Fruit fly (Drosophila melanogaster) whole organism, prepupa: ENCODE results near the gene Chpf.

Experiments used
- CG11294 ChIP-seq: fragments of 200-800 bp; sonication (Bioruptor generic); IDR thresholded peaks from 2 replicates; pipeline ENCODE4 v1.3.6; 2022; ENCODE audit warnings: missing biosample characterization, missing genetic modification characterization
- CG11902 ChIP-seq: fragments of 200-800 bp; sonication (Bioruptor generic); optimal IDR thresholded peaks from 3 replicates; lab custom pipeline; 2016; ENCODE audit warnings: missing biosample characterization, missing genetic modification characterization
- CG15336 ChIP-seq: fragments of 200-800 bp; sonication (Bioruptor generic); IDR thresholded peaks from 2 replicates; pipeline ENCODE4 v1.3.6; 2022; ENCODE audit warnings: missing biosample characterization, missing genetic modification characterization
- CG16779 ChIP-seq: fragments of 200-800 bp; sonication (Bioruptor generic); optimal IDR thresholded peaks from 3 replicates; lab custom pipeline; 2017; ENCODE audit warnings: missing biosample characterization, mild to moderate bottlenecking, missing genetic modification characterization
- CG3032 ChIP-seq: fragments of 200-800 bp; optimal IDR thresholded peaks from 2 replicates; lab custom pipeline; 2019; ENCODE audit warnings: missing biosample characterization, mild to moderate bottlenecking, missing genetic modification characterization, moderate library complexity
- CG31627 ChIP-seq: fragments of 200-800 bp; sonication (Bioruptor generic); optimal IDR thresholded peaks from 3 replicates; lab custom pipeline; 2016; ENCODE audit warnings: missing biosample characterization, missing genetic modification characterization
- CG32006 ChIP-seq: fragments of 200-800 bp; sonication (Bioruptor generic); optimal IDR thresholded peaks from 3 replicates; lab custom pipeline; 2017; ENCODE audit warnings: missing biosample characterization, mild to moderate bottlenecking, missing genetic modification characterization
- CG3919 ChIP-seq: fragments of 200-800 bp; sonication (Bioruptor generic); optimal IDR thresholded peaks from 3 replicates; lab custom pipeline; 2016; ENCODE audit warnings: missing biosample characterization, missing genetic modification characterization
- CG4318 ChIP-seq: fragments of 200-800 bp; sonication (Bioruptor generic); optimal IDR thresholded peaks from 3 replicates; lab custom pipeline; 2017; ENCODE audit warnings: missing biosample characterization, mild to moderate bottlenecking, missing genetic modification characterization
- CG6163 ChIP-seq: fragments of 200-800 bp; sonication (Bioruptor generic); IDR thresholded peaks from 3 replicates; pipeline ENCODE4 v1.3.6; 2022; ENCODE audit warnings: missing biosample characterization, missing genetic modification characterization
- CG6808 ChIP-seq: fragments of 200-800 bp; sonication (Bioruptor generic); optimal IDR thresholded peaks from 3 replicates; lab custom pipeline; 2017; ENCODE audit warnings: missing biosample characterization, missing genetic modification characterization, mild to moderate bottlenecking, moderate library complexity, missing genetic modification reagents
- CG6854 ChIP-seq: fragments of 200-800 bp; sonication (Bioruptor generic); optimal IDR thresholded peaks from 2 replicates; lab custom pipeline; 2017; ENCODE audit warnings: missing biosample characterization, mild to moderate bottlenecking, missing genetic modification characterization
- CG7368 ChIP-seq: fragments of 200-800 bp; sonication (Bioruptor generic); optimal IDR thresholded peaks from 3 replicates; lab custom pipeline; 2016; ENCODE audit warnings: missing biosample characterization, missing genetic modification characterization
- CG8119 ChIP-seq: fragments of 200-800 bp; sonication (Bioruptor generic); IDR thresholded peaks from 3 replicates; pipeline ENCODE4 v1.3.6; 2022; ENCODE audit warnings: missing biosample characterization, missing genetic modification characterization
- CG8632 ChIP-seq: fragments of 200-800 bp; sonication (Bioruptor generic); optimal IDR thresholded peaks from 3 replicates; lab custom pipeline; 2016; ENCODE audit warnings: missing biosample characterization, missing genetic modification characterization
- Eip75B ChIP-seq: fragments of 200-800 bp; sonication (Bioruptor generic); optimal IDR thresholded peaks from 3 replicates; lab custom pipeline; 2016; ENCODE audit warnings: missing biosample characterization, missing genetic modification characterization
- Eip78C ChIP-seq: fragments of 200-800 bp; sonication (Bioruptor generic); peaks from one replicate; lab custom pipeline; 2016; ENCODE audit warnings: missing biosample characterization, missing genetic modification characterization
- Eip93F ChIP-seq: fragments of 200-800 bp; sonication (Bioruptor generic); optimal IDR thresholded peaks from 2 replicates; lab custom pipeline; 2016; ENCODE audit warnings: missing biosample characterization, mild to moderate bottlenecking, missing genetic modification characterization
- Ets21C ChIP-seq: fragments of 200-800 bp; sonication (Bioruptor generic); optimal IDR thresholded peaks from 3 replicates; lab custom pipeline; 2016; ENCODE audit warnings: missing biosample characterization, missing genetic modification characterization
- Ets96B ChIP-seq: fragments of 200-800 bp; optimal IDR thresholded peaks from 2 replicates; lab custom pipeline; 2019; ENCODE audit warnings: missing biosample characterization, mild to moderate bottlenecking, missing genetic modification characterization, moderate library complexity
- Gug ChIP-seq: fragments of 200-800 bp; sonication (Bioruptor generic); IDR thresholded peaks from 2 replicates; pipeline ENCODE4 v1.3.6; 2022; ENCODE audit warnings: missing biosample characterization, missing genetic modification characterization
- Hr39 ChIP-seq: fragments of 200-800 bp; sonication (Bioruptor generic); optimal IDR thresholded peaks from 2 replicates; lab custom pipeline; 2016; ENCODE audit warnings: missing biosample characterization, missing genetic modification characterization
- Hr4 ChIP-seq: fragments of 200-800 bp; sonication (Bioruptor generic); optimal IDR thresholded peaks from 3 replicates; lab custom pipeline; 2016; ENCODE audit warnings: missing biosample characterization, missing genetic modification characterization
- Lpt ChIP-seq: fragments of 200-800 bp; sonication (Bioruptor generic); optimal IDR thresholded peaks from 3 replicates; lab custom pipeline; 2016; ENCODE audit warnings: missing biosample characterization, missing genetic modification characterization
- Met ChIP-seq: fragments of 200-800 bp; sonication (Bioruptor generic); optimal IDR thresholded peaks from 3 replicates; lab custom pipeline; 2016; ENCODE audit warnings: missing biosample characterization, missing genetic modification characterization
- Smox ChIP-seq: fragments of 200-800 bp; sonication (Bioruptor generic); optimal IDR thresholded peaks from 3 replicates; lab custom pipeline; 2016; ENCODE audit warnings: missing biosample characterization, missing genetic modification characterization
- Sox15 ChIP-seq: fragments of 200-800 bp; sonication (Bioruptor generic); optimal IDR thresholded peaks from 3 replicates; lab custom pipeline; 2016; ENCODE audit warnings: missing biosample characterization, missing genetic modification characterization
- acj6 ChIP-seq: fragments of 200-800 bp; sonication (Bioruptor generic); optimal IDR thresholded peaks from 3 replicates; lab custom pipeline; 2016; ENCODE audit warnings: missing biosample characterization, missing genetic modification characterization
- cyc ChIP-seq: fragments of 200-800 bp; sonication (Bioruptor generic); optimal IDR thresholded peaks from 3 replicates; lab custom pipeline; 2016; ENCODE audit warnings: missing biosample characterization, missing genetic modification characterization
- dac ChIP-seq: fragments of 200-800 bp; sonication (Bioruptor generic); optimal IDR thresholded peaks from 2 replicates; lab custom pipeline; 2017; ENCODE audit warnings: missing biosample characterization, mild to moderate bottlenecking, missing genetic modification characterization
- dsx ChIP-seq: fragments of 200-800 bp; optimal IDR thresholded peaks from 3 replicates; lab custom pipeline; 2019; ENCODE audit warnings: missing biosample characterization, mild to moderate bottlenecking, missing genetic modification characterization, moderate library complexity; ENCODE audit not compliant: poor library complexity, severe bottlenecking
- eg ChIP-seq: fragments of 200-800 bp; sonication (Bioruptor generic); IDR thresholded peaks from 3 replicates; pipeline ENCODE4 v1.3.6; 2022; ENCODE audit warnings: missing biosample characterization, missing genetic modification characterization
- fd59A ChIP-seq: fragments of 200-800 bp; sonication (Bioruptor generic); optimal IDR thresholded peaks from 2 replicates; lab custom pipeline; 2017; ENCODE audit warnings: missing biosample characterization, mild to moderate bottlenecking, missing genetic modification characterization, missing genetic modification reagents
- fkh ChIP-seq: fragments of 200-800 bp; sonication (Bioruptor generic); optimal IDR thresholded peaks from 3 replicates; lab custom pipeline; 2017; ENCODE audit warnings: missing biosample characterization, mild to moderate bottlenecking, missing genetic modification characterization, moderate library complexity
- lz ChIP-seq: fragments of 200-800 bp; sonication (Bioruptor generic); optimal IDR thresholded peaks from 3 replicates; lab custom pipeline; 2016; ENCODE audit warnings: missing biosample characterization, missing genetic modification characterization
- net ChIP-seq: fragments of 200-800 bp; sonication (Bioruptor generic); optimal IDR thresholded peaks from 3 replicates; lab custom pipeline; 2016; ENCODE audit warnings: missing biosample characterization, missing genetic modification characterization
- salr ChIP-seq, 2 experiments: fragments of 200-800 bp; sonication (Bioruptor generic); optimal IDR thresholded peaks; 3 replicates each; lab custom pipeline; 2016 to 2018; ENCODE audit warnings: missing biosample characterization in 2 of 2, missing genetic modification characterization in 2 of 2, mild to moderate bottlenecking in 1 of 2
- ss ChIP-seq, 2 experiments: fragments of 200-800 bp; sonication (Bioruptor generic); optimal IDR thresholded peaks; 2 replicates in 1 of 2; 3 replicates in 1 of 2; lab custom pipeline; 2017 to 2018; ENCODE audit warnings: mild to moderate bottlenecking in 2 of 2, missing biosample characterization in 2 of 2, missing genetic modification characterization in 2 of 2, moderate library complexity in 1 of 2
- svp ChIP-seq: fragments of 200-800 bp; sonication (Bioruptor generic); peaks from one replicate; lab custom pipeline; 2016; ENCODE audit warnings: missing biosample characterization, missing genetic modification characterization
- vri ChIP-seq: fragments of 200-800 bp; sonication (Bioruptor generic); optimal IDR thresholded peaks from 3 replicates; lab custom pipeline; 2016; ENCODE audit warnings: missing biosample characterization, mild to moderate bottlenecking, missing genetic modification characterization

Gene Chpf

dm6 chrX:13094085-13094764, 18.0 kb downstream of the Chpf start, which contains the start of gene CG2200 (continued):
- TF ChIP-seq CG8119 (peak; percentile 57; the same call in 2 of the 3 replicates), CG3919 (GFP tag; lab: Kevin White, UChicago) (peak; percentile 72), fkh (GFP tag; lab: Kevin White, UChicago) (peak; percentile 50), fd59A (GFP tag; lab: Kevin White, UChicago) (no peak), net (GFP tag; lab: Kevin White, UChicago) (peak; percentile 66), Hr4 (peak; percentile 70), CG31627 (GFP tag; lab: Kevin White, UChicago) (peak; percentile 74), CG11294 (peak; percentile 53; the same call in 1 of the 2 replicates), CG4318 (GFP tag; lab: Kevin White, UChicago) (no peak), dac (GFP tag; lab: Kevin White, UChicago) (peak; percentile 8), CG3032 (tag; lab: Kevin White, UChicago) (peak; percentile 66), lz (GFP tag; lab: Kevin White, UChicago) (peak; percentile 78), Lpt (GFP tag; lab: Kevin White, UChicago) (peak; percentile 13), Met (GFP tag; lab: Kevin White, UChicago) (peak; percentile 73), CG6854 (peak; percentile 29)

DNA sequence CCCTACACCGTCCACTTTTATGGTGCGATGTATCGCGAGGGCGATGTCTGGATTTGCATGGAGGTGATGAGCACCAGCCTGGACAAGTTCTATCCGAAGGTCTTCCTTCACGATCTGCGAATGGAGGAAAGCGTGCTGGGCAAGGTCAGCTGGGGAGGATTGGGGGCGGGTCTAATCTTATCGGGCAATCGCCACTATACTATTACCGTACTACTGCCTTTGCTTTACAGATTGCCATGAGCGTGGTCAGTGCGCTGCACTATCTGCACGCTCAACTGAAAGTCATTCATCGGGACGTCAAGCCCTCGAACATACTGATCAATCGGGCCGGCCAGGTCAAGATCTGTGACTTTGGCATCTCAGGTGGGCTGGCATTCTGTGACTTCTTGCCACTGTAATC, 20.4 kb downstream of the Chpf start:
- TF ChIP-seq Lpt (GFP tag; lab: Kevin White, UChicago) (no peak), Hr39 (GFP tag; lab: Kevin White, UChicago) (no peak), Eip78C (no peak), CG6163 (GFP tag; lab: Robert Waterston, UW) (no peak), Ets21C (GFP tag; lab: Kevin White, UChicago) (no peak), Eip93F (GFP tag; lab: Kevin White, UChicago) (no peak), vri (GFP tag; lab: Kevin White, UChicago) (no peak), Sox15 (GFP tag; lab: Kevin White, UChicago) (no peak), CG7368 (GFP tag; lab: Kevin White, UChicago) (no peak), cyc (GFP tag; lab: Kevin White, UChicago) (no peak)

dm6 chrX:13090656-13091261, 21.5 kb downstream of the Chpf start, which contains the start of gene lic:
lic (plus strand) TSS chrX:13091145.
- TF ChIP-seq svp (peak; percentile 6), CG4318 (GFP tag; lab: Kevin White, UChicago) (no peak), CG6808 (peak; percentile 92)
- TF ChIP-seq, all 60 proteins: peak for 2

dm6 chrX:13089920-13090655, 22.2 kb downstream of the Chpf start, which contains the start of gene hep:
hep (minus strand) TSS chrX:13090434.
- TF ChIP-seq CG6854: peak; percentile 29
- TF ChIP-seq svp: no peak
- no peak for TF ChIP-seq Ets96B
- peak; percentile 19 for TF ChIP-seq Lpt (GFP tag; lab: Kevin White, UChicago)
- peak; percentile 7 for TF ChIP-seq dsx
- TF ChIP-seq net (GFP tag; lab: Kevin White, UChicago): no peak
- TF ChIP-seq CG16779: no peak
- no peak for TF ChIP-seq Sox15 (GFP tag; lab: Kevin White, UChicago)
- TF ChIP-seq ss (GFP tag; optimal IDR thresholded peaks at IDR 0.05; lab: Kevin White, UChicago): peak; percentile 16 to 50
- TF ChIP-seq CG3919 (GFP tag; lab: Kevin White, UChicago): peak; percentile 36
- TF ChIP-seq acj6: no peak
- TF ChIP-seq Hr4: no peak
- TF ChIP-seq salr (GFP tag; optimal IDR thresholded peaks at IDR 0.05; lab: Kevin White, UChicago): no peak
- TF ChIP-seq dac (GFP tag; lab: Kevin White, UChicago): no peak
- TF ChIP-seq CG15336 (GFP tag; lab: Robert Waterston, UW): peak; percentile 28; the same call in 1 of the 2 replicates
- TF ChIP-seq CG8119: peak; percentile 52; the same call in 2 of the 3 replicates
- peak; percentile 63 for TF ChIP-seq Eip78C
- no peak for TF ChIP-seq Eip75B (GFP tag; lab: Kevin White, UChicago)
- TF ChIP-seq CG32006 (GFP tag; lab: Kevin White, UChicago): peak; percentile 35
- peak; percentile 30 for TF ChIP-seq CG8632 (GFP tag; lab: Kevin White, UChicago)
- TF ChIP-seq fd59A (GFP tag; lab: Kevin White, UChicago): peak; percentile 1
- TF ChIP-seq Smox (GFP tag; lab: Kevin White, UChicago): no peak
- no peak for TF ChIP-seq Gug (GFP tag; lab: Robert Waterston, UW)
- TF ChIP-seq fkh (GFP tag; lab: Kevin White, UChicago): peak; percentile 69
- TF ChIP-seq CG11902 (GFP tag; lab: Kevin White, UChicago): no peak
- TF ChIP-seq eg: no peak; the same call in 2 of the 3 replicates
- TF ChIP-seq CG3032 (tag; lab: Kevin White, UChicago): no peak
- no peak for TF ChIP-seq CG7368 (GFP tag; lab: Kevin White, UChicago)
